Worm (Caenorhabditis elegans) whole organism, L4 larva: ENCODE results near the gene pqn-2.

Experiments
- F10B5.3 ChIP-seq: sonication (generic microtip); optimal IDR thresholded peaks from 2 replicates; lab custom pipeline; 2016; ENCODE audit warnings: mild to moderate bottlenecking, missing genetic modification characterization, missing compliant biosample characterization
- F37D6.2 ChIP-seq: sonication (generic microtip); optimal IDR thresholded peaks from 2 replicates; lab custom pipeline; 2016; ENCODE audit warnings: mild to moderate bottlenecking, missing genetic modification characterization, missing compliant biosample characterization
- Y105C5A.15 ChIP-seq: fragments of 200-800 bp; sonication (Bioruptor generic); IDR thresholded peaks from 2 replicates; pipeline ENCODE4 v1.3.6; 2022; ENCODE audit warnings: missing genetic modification characterization, missing compliant biosample characterization
- Y5F2A.4 ChIP-seq: fragments of 200-800 bp; sonication (Bioruptor generic); optimal IDR thresholded peaks from 2 replicates; lab custom pipeline; 2018; ENCODE audit warnings: mild to moderate bottlenecking, missing genetic modification characterization, missing compliant biosample characterization
- ZK546.5 ChIP-seq, 2 experiments: sonication (generic microtip); optimal IDR thresholded peaks; 2 replicates each; lab custom pipeline; 2017; ENCODE audit warnings: missing biosample characterization in 2 of 2, missing genetic modification characterization in 2 of 2
- aha-1 ChIP-seq: fragments of 150-350 bp; peaks from one replicate; lab custom pipeline; 2014; ENCODE audit warnings: missing biosample characterization, missing genetic modification characterization
- ceh-44 ChIP-seq: fragments of 200-800 bp; sonication (Bioruptor generic); IDR thresholded peaks from 2 replicates; pipeline ENCODE4 v1.3.6; 2022; ENCODE audit warnings: missing genetic modification reagents, missing genetic modification characterization, missing compliant biosample characterization
- cey-2 ChIP-seq: sonication (generic microtip); optimal IDR thresholded peaks from 3 replicates; lab custom pipeline; 2017; ENCODE audit warnings: missing genetic modification characterization, mild to moderate bottlenecking, missing compliant biosample characterization, antibody characterized with exemption, borderline replicate concordance; ENCODE audit not compliant: insufficient read depth
- ctbp-1 ChIP-seq: fragments of 200-800 bp; sonication (Bioruptor generic); IDR thresholded peaks from 2 replicates; pipeline ENCODE4 v1.3.6; 2022; ENCODE audit warnings: missing genetic modification reagents, missing genetic modification characterization, missing compliant biosample characterization
- daf-12 ChIP-seq: fragments of 150-350 bp; optimal IDR thresholded peaks from 2 replicates; lab custom pipeline; 2014; ENCODE audit warnings: missing biosample characterization, missing genetic modification reagents, missing genetic modification characterization
- daf-16 ChIP-seq, 3 experiments: sonication (generic microtip); optimal IDR thresholded peaks; 2 replicates each; lab custom pipeline; 2016 to 2017; ENCODE audit warnings: missing genetic modification characterization in 3 of 3, missing genetic modification reagents in 3 of 3, mild to moderate bottlenecking in 2 of 3, missing compliant biosample characterization in 2 of 3, missing biosample characterization in 1 of 3, moderate library complexity in 1 of 3
- dmd-8 ChIP-seq: fragments of 200-800 bp; sonication (Bioruptor generic); IDR thresholded peaks from 2 replicates; pipeline ENCODE4 v1.3.6; 2022; ENCODE audit warnings: missing genetic modification characterization, missing compliant biosample characterization
- dmd-9 ChIP-seq: fragments of 200-800 bp; sonication (Bioruptor generic); IDR thresholded peaks from 2 replicates; pipeline ENCODE4 v1.3.6; 2022; ENCODE audit warnings: missing genetic modification reagents, missing genetic modification characterization, missing compliant biosample characterization
- dve-1 ChIP-seq: sonication (generic microtip); optimal IDR thresholded peaks from 2 replicates; lab custom pipeline; 2017; ENCODE audit warnings: antibody characterized with exemption, mild to moderate bottlenecking, missing genetic modification characterization, missing compliant biosample characterization; ENCODE audit not compliant: insufficient read depth
- fos-1 ChIP-seq: fragments of 150-350 bp; optimal IDR thresholded peaks from 2 replicates; lab custom pipeline; 2014; ENCODE audit warnings: missing biosample characterization, missing genetic modification characterization
- gei-8 ChIP-seq: fragments of 200-800 bp; sonication (Bioruptor generic); optimal IDR thresholded peaks from 2 replicates; lab custom pipeline; 2018; ENCODE audit warnings: mild to moderate bottlenecking, missing genetic modification characterization, missing compliant biosample characterization
- hlh-30 ChIP-seq: sonication (generic microtip); optimal IDR thresholded peaks from 2 replicates; lab custom pipeline; 2017; ENCODE audit warnings: antibody characterized with exemption, mild to moderate bottlenecking, missing genetic modification characterization, missing compliant biosample characterization; ENCODE audit not compliant: insufficient read depth
- hmg-1.1 ChIP-seq: fragments of 200-800 bp; sonication (Bioruptor generic); IDR thresholded peaks from 2 replicates; pipeline ENCODE4 v1.3.6; 2022; ENCODE audit warnings: missing genetic modification reagents, missing genetic modification characterization, missing compliant biosample characterization
- jun-1 ChIP-seq: fragments of 150-350 bp; optimal IDR thresholded peaks from 2 replicates; lab custom pipeline; 2014; ENCODE audit warnings: missing biosample characterization, missing genetic modification reagents, missing genetic modification characterization
- lin-29 ChIP-seq: fragments of 200-800 bp; sonication (Bioruptor generic); IDR thresholded peaks from 2 replicates; pipeline ENCODE4 v1.3.6; 2022; ENCODE audit warnings: missing genetic modification reagents, missing genetic modification characterization, missing compliant biosample characterization
- lin-38 ChIP-seq: fragments of 200-800 bp; sonication (Bioruptor generic); IDR thresholded peaks from 2 replicates; pipeline ENCODE4 v1.3.6; 2022; ENCODE audit warnings: missing genetic modification reagents, missing genetic modification characterization, missing compliant biosample characterization
- lir-3 ChIP-seq: sonication (generic microtip); optimal IDR thresholded peaks from 2 replicates; lab custom pipeline; 2016; ENCODE audit warnings: mild to moderate bottlenecking, missing genetic modification characterization, missing compliant biosample characterization
- madf-5 ChIP-seq, 2 experiments: fragments of 200-800 bp; sonication (Bioruptor generic); IDR thresholded peaks; 2 replicates each; pipeline ENCODE4 v1.3.6; 2022; ENCODE audit warnings: missing compliant biosample characterization in 2 of 2, missing genetic modification characterization in 2 of 2
- mdl-1 ChIP-seq, 2 experiments: fragments of 150-350 bp in 1 of 2; sonication (generic microtip) in 1 of 2; optimal IDR thresholded peaks; 2 replicates each; lab custom pipeline; 2014 to 2017; ENCODE audit warnings: missing biosample characterization in 2 of 2, missing genetic modification characterization in 2 of 2
- mxl-3 ChIP-seq: fragments of 200-800 bp; sonication (Bioruptor generic); optimal IDR thresholded peaks from 2 replicates; lab custom pipeline; 2018; ENCODE audit warnings: mild to moderate bottlenecking, missing genetic modification characterization, missing compliant biosample characterization
- nhr-102 ChIP-seq: sonication (generic microtip); optimal IDR thresholded peaks from 2 replicates; lab custom pipeline; 2016; ENCODE audit warnings: mild to moderate bottlenecking, missing genetic modification characterization, moderate library complexity, missing compliant biosample characterization
- nhr-111 ChIP-seq: fragments of 200-800 bp; sonication (Bioruptor generic); optimal IDR thresholded peaks from 2 replicates; lab custom pipeline; 2018; ENCODE audit warnings: mild to moderate bottlenecking, missing genetic modification characterization, missing compliant biosample characterization
- nhr-28 ChIP-seq: fragments of 150-350 bp; optimal IDR thresholded peaks from 2 replicates; lab custom pipeline; 2014; ENCODE audit warnings: missing biosample characterization, missing genetic modification characterization
- nhr-76 ChIP-seq: fragments of 150-350 bp; optimal IDR thresholded peaks from 2 replicates; lab custom pipeline; 2014; ENCODE audit warnings: missing biosample characterization, missing genetic modification characterization
- pqm-1 ChIP-seq: sonication (generic microtip); optimal IDR thresholded peaks from 2 replicates; lab custom pipeline; 2017; ENCODE audit warnings: missing biosample characterization, missing genetic modification characterization
- rbr-2 ChIP-seq: sonication (generic microtip); optimal IDR thresholded peaks from 2 replicates; lab custom pipeline; 2016; ENCODE audit warnings: missing genotype, missing genetic modification characterization, missing compliant biosample characterization
- saeg-2 ChIP-seq: fragments of 200-800 bp; sonication (Bioruptor generic); IDR thresholded peaks from 2 replicates; pipeline ENCODE4 v1.3.6; 2022; ENCODE audit warnings: missing genetic modification reagents, missing genetic modification characterization, missing compliant biosample characterization
- snpc-4 ChIP-seq: fragments of 150-350 bp; optimal IDR thresholded peaks from 2 replicates; lab custom pipeline; 2014; ENCODE audit warnings: missing biosample characterization, missing genetic modification characterization
- spr-3 ChIP-seq: fragments of 200-800 bp; sonication (Bioruptor generic); optimal IDR thresholded peaks from 2 replicates; lab custom pipeline; 2018; ENCODE audit warnings: mild to moderate bottlenecking, missing genetic modification characterization, missing compliant biosample characterization
- unc-39 ChIP-seq: sonication (generic microtip); optimal IDR thresholded peaks from 2 replicates; lab custom pipeline; 2017; ENCODE audit warnings: missing biosample characterization, missing genetic modification characterization
- unc-62 ChIP-seq, 3 experiments: fragments of 150-350 bp in 1 of 3; sonication (generic microtip); optimal IDR thresholded peaks in 2 of 3; peaks in 1 of 3; 1 replicate in 1 of 3; 2 replicates in 2 of 3; lab custom pipeline; 2014 to 2017; ENCODE audit warnings: missing biosample characterization in 3 of 3, missing genetic modification characterization in 3 of 3, missing genetic modification reagents in 3 of 3, missing genotype in 1 of 3
- zip-2 ChIP-seq: fragments of 150-350 bp; optimal IDR thresholded peaks from 2 replicates; lab custom pipeline; 2014; ENCODE audit warnings: missing biosample characterization, missing genetic modification characterization
- ztf-11 ChIP-seq: fragments of 150-350 bp; optimal IDR thresholded peaks from 2 replicates; lab custom pipeline; 2014; ENCODE audit warnings: missing biosample characterization, missing genetic modification characterization
- ztf-7 ChIP-seq: fragments of 150-350 bp; optimal IDR thresholded peaks from 2 replicates; lab custom pipeline; 2014; ENCODE audit warnings: missing biosample characterization, missing genetic modification characterization

Gene pqn-2

DNA sequence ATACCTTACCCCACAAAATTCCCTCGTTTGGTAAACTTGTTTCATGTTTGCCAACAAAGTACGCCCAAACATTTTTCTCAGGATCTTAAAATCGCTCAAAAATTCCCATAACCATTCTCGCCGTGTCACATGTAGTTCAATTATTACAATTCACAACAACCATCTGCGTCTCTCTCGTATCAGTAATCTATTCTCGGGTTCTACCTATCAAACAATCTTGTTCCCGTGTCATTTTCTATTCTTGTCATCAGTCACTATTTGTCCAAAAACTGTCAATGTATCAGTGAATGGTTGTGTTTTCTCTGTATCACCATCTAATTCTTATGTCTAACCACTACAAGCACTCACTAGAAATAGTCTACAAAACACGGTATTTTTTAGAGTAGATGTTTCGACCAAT, 11.1 kb upstream of the pqn-2 start (continued):
- peak; percentile 100 for TF ChIP-seq nhr-28 (tag; lab: Kevin White, UChicago)

DNA sequence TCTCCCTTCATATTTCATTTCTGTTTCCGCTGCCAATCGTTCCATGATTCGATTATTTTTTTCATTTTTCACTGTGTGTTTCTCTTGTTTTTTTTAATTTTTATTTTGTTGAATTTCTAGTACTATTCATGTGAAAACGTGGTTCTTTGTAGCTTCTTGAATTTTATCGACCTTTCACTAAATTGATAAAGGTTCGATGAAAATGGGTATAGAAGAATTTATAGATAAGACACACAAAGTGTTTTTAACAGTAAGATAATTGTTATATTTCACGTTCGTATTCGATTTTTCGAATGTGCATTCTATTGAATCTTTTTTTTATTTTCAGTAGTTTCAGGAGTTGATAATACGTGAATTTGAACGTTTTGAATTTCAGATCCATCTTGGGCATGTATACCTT, 10.3 kb upstream of the pqn-2 start, which contains the start of gene ugt-49:
Gene ugt-49, plus strand, starts transcription at position 371 of the 400 bp plus-strand sequence.
- TF ChIP-seq F37D6.2 (tag; lab: Kevin White, UChicago) (no peak), nhr-28 (tag; lab: Kevin White, UChicago) (peak; percentile 79), daf-16 (GFP tag; optimal IDR thresholded peaks at IDR 0.05; lab: Kevin White, UChicago) (no peak), daf-16 (tag; optimal IDR thresholded peaks at IDR 0.05; lab: Kevin White, UChicago) (peak; percentile 43), nhr-111 (GFP tag; lab: Kevin White, UChicago) (no peak), saeg-2 (GFP tag; lab: Robert Waterston, UW) (no peak), aha-1 (tag; lab: Kevin White, UChicago) (no peak), ZK546.5 (tag; optimal IDR thresholded peaks at IDR 0.05; lab: Kevin White, UChicago) (no peak), lir-3 (tag; lab: Kevin White, UChicago) (no peak), pqm-1 (tag; lab: Kevin White, UChicago) (peak; percentile 34), dve-1 (peak; percentile 5)
- TF ChIP-seq, all 104 proteins: peak for 4

DNA sequence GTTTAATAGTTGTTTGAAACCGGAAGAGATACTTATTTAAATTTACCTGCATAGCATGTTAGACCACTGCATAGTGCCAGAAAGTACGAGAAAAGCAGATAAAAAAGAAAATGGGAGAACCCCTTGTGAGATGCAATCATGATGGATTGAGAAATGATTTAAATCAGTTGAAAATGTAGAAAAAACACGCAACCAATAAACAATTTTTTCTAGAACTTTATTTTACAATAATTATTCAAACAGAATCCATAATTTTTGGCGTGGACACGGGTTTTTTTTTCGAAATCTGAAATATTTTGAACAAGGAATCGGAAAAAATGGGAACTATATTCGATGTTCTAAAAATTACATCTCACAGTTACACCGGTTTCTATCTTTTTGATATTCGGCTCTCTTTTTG, 2.9 kb upstream of the pqn-2 start, which contains the start of gene AC3.12:
Gene AC3.12, minus strand, starts transcription at position 101 of the 400 bp plus-strand sequence.
- TF ChIP-seq nhr-28 (tag; lab: Kevin White, UChicago) (no peak), ZK546.5 (tag; optimal IDR thresholded peaks at IDR 0.05; lab: Kevin White, UChicago) (no peak), hmg-1.1 (GFP tag; lab: Robert Waterston, UW) (no peak), ctbp-1 (GFP tag; lab: Robert Waterston, UW) (no peak), dmd-9 (GFP tag; lab: Robert Waterston, UW) (no peak), zip-2 (no peak), unc-39 (tag; lab: Kevin White, UChicago) (no peak), unc-62 (GFP tag; optimal IDR thresholded peaks at IDR 0.05 in 1 of 2; lab: Kevin White, UChicago) (no peak), unc-62 (tag; optimal IDR thresholded peaks at IDR 0.05; lab: Kevin White, UChicago) (no peak), Y5F2A.4 (GFP tag; lab: Kevin White, UChicago) (no peak), Y105C5A.15 (GFP tag; lab: Robert Waterston, UW) (no peak), ztf-11 (no peak), ceh-44 (GFP tag; lab: Robert Waterston, UW) (no peak)

DNA sequence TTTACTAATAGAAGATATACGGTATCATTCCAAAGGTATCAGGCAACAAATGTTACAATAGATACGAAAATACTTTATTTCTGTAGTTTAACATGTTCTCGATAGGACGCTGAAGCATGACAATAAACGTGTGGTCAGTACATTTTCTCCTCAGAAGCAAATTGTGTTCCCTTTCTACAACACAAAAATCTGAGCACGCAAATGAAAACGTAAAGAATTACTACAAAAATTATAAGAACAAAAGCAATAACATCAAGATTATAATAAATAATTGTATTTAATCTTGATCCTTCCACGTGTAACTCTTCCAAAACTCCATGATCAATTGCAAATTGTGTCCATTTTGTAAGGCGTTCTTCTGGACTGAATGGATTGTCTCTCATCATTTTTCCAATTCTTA, 2.5 kb upstream of the pqn-2 start:
- no peak for TF ChIP-seq mdl-1 (tag; optimal IDR thresholded peaks at IDR 0.05; lab: Kevin White, UChicago)
- no peak for TF ChIP-seq nhr-28 (tag; lab: Kevin White, UChicago)
- peak in 1 of 2 experiments; percentile 68 for TF ChIP-seq unc-62 (GFP tag; optimal IDR thresholded peaks at IDR 0.05 in 1 of 2; lab: Kevin White, UChicago)
- no peak for TF ChIP-seq unc-62 (tag; optimal IDR thresholded peaks at IDR 0.05; lab: Kevin White, UChicago)
- peak; percentile 95 for TF ChIP-seq aha-1 (tag; lab: Kevin White, UChicago)
- TF ChIP-seq rbr-2 (tag; lab: Kevin White, UChicago) = no peak
- no peak for TF ChIP-seq dmd-9 (GFP tag; lab: Robert Waterston, UW)
- TF ChIP-seq lin-29 = no peak
- no peak for TF ChIP-seq jun-1 (tag; lab: Kevin White, UChicago)
- no peak for TF ChIP-seq dmd-8 (GFP tag; lab: Robert Waterston, UW)
- TF ChIP-seq Y105C5A.15 (GFP tag; lab: Robert Waterston, UW) = no peak
- TF ChIP-seq dve-1 = no peak
- no peak for TF ChIP-seq hlh-30 (tag; lab: Kevin White, UChicago)
- TF ChIP-seq snpc-4 (tag; lab: Kevin White, UChicago) = no peak
- no peak for TF ChIP-seq fos-1 (tag; lab: Kevin White, UChicago)
- TF ChIP-seq cey-2 = no peak

DNA sequence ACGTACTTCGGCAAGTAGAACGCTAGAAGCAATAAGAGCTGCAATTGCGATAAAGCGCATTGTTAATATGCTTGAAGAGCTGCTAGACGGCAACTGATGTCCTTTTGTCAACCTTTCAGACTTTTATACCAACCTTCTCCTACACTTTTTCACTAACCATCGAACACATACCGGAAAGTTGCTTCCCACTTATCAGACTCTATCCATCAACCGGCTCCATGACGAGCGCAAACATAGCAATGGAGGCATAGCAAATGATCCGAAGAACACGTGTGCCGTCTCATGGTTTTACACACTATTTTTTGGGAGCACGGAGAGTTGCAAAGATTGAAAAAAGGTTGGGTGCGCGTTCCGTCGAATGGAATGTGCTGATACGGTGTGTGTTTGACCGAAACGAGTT, 516 bp upstream of the pqn-2 start, which contains the start of gene abu-1:
Gene abu-1, minus strand, starts transcription at position 101 of the 400 bp plus-strand sequence.
- TF ChIP-seq unc-39 (tag; lab: Kevin White, UChicago) (no peak), F10B5.3 (tag; lab: Kevin White, UChicago) (no peak), mxl-3 (GFP tag; lab: Kevin White, UChicago) (no peak), madf-5 (GFP tag; IDR thresholded peaks at IDR 0.05; lab: Robert Waterston, UW) (no peak), nhr-76 (tag; lab: Kevin White, UChicago) (no peak), lin-38 (no peak), daf-12 (tag; lab: Kevin White, UChicago) (no peak), nhr-102 (tag; lab: Kevin White, UChicago) (no peak), spr-3 (GFP tag; lab: Kevin White, UChicago) (no peak), gei-8 (GFP tag; lab: Kevin White, UChicago) (no peak), ztf-7 (tag; lab: Kevin White, UChicago) (no peak)
